Fruit fly (Drosophila melanogaster): ENCODE results near the gene SmydA-8.

SmydA-8 gene

dm6 chrX:2166129-2166528, 47.5 kb downstream of the SmydA-8 start (continued):
- TF ChIP-seq CG31388 (GFP tag; optimal IDR thresholded peaks at IDR 0.05), result no peak
- no peak for TF ChIP-seq onecut (GFP tag; IDR thresholded peaks at IDR 0.05)
- no peak for TF ChIP-seq CG11085 (GFP tag; IDR thresholded peaks at IDR 0.05)
- TF ChIP-seq usp (GFP tag; optimal IDR thresholded peaks at IDR 0.05), result no peak
- TF ChIP-seq CG3847 (GFP tag; IDR thresholded peaks at IDR 0.05), result no peak
- TF ChIP-seq CG12071 (GFP tag; optimal IDR thresholded peaks at IDR 0.05), result peak; percentile 32
- TF ChIP-seq fru (optimal IDR thresholded peaks at IDR 0.05), result no peak
- no peak for TF ChIP-seq CG34376 (GFP tag; optimal IDR thresholded peaks at IDR 0.05)
- TF ChIP-seq Abd-B (GFP tag; optimal IDR thresholded peaks at IDR 0.05), result no peak
- no peak for TF ChIP-seq vnd (GFP tag; IDR thresholded peaks at IDR 0.05; ENCODE audit: partially characterized antibody)
- no peak for TF ChIP-seq Fer2 (tag; optimal IDR thresholded peaks at IDR 0.05)
- TF ChIP-seq CG7745 (tag; optimal IDR thresholded peaks at IDR 0.05), result no peak
- TF ChIP-seq Antp (GFP tag; optimal IDR thresholded peaks at IDR 0.05), result no peak
- no peak for TF ChIP-seq Sry-δ (GFP tag; optimal IDR thresholded peaks at IDR 0.05)
- no peak for TF ChIP-seq tup (GFP tag; optimal IDR thresholded peaks at IDR 0.05)
- no peak for TF ChIP-seq cas (GFP tag; IDR thresholded peaks at IDR 0.05)
- TF ChIP-seq CG1233 (GFP tag; optimal IDR thresholded peaks at IDR 0.05), result no peak
- no peak for TF ChIP-seq YL-1 (GFP tag; optimal IDR thresholded peaks at IDR 0.05)
- TF ChIP-seq Sry-β (GFP tag; optimal IDR thresholded peaks at IDR 0.05), result no peak
- no peak for TF ChIP-seq CG4707 (GFP tag; optimal IDR thresholded peaks at IDR 0.05)
- TF ChIP-seq en (GFP tag; optimal IDR thresholded peaks at IDR 0.05), result no peak
- no peak for TF ChIP-seq Sin3A (optimal IDR thresholded peaks at IDR 0.05)
- TF ChIP-seq CG8359 (GFP tag; optimal IDR thresholded peaks at IDR 0.05; ENCODE audit: borderline replicate concordance), result no peak
- no peak for TF ChIP-seq h (optimal IDR thresholded peaks at IDR 0.05)
- no peak for TF ChIP-seq jigr1 (GFP tag; IDR thresholded peaks at IDR 0.05)
- peak; percentile 14 for TF ChIP-seq CG12659 (GFP tag; optimal IDR thresholded peaks at IDR 0.05)
- peak; percentile 35; the same call in 1 of the 2 replicates for TF ChIP-seq ttk (GFP tag; IDR thresholded peaks at IDR 0.05)
- TF ChIP-seq CG8765 (GFP tag; IDR thresholded peaks at IDR 0.05), result no peak
- no peak for TF ChIP-seq unc-4 (GFP tag; IDR thresholded peaks at IDR 0.05; ENCODE audit: partially characterized antibody)
- TF ChIP-seq Dbx (GFP tag; IDR thresholded peaks at IDR 0.05), result no peak
- TF ChIP-seq CG16813 (GFP tag; IDR thresholded peaks at IDR 0.05; ENCODE audit: partially characterized antibody), result no peak
- TF ChIP-seq CG15514 (GFP tag; optimal IDR thresholded peaks at IDR 0.05), result no peak
- TF ChIP-seq Max (GFP tag; optimal IDR thresholded peaks at IDR 0.05), result no peak
- no peak for TF ChIP-seq Usf (GFP tag; optimal IDR thresholded peaks at IDR 0.05)
- TF ChIP-seq tap (tag; optimal IDR thresholded peaks at IDR 0.05), result peak; percentile 18
- TF ChIP-seq CG10147 (GFP tag; optimal IDR thresholded peaks at IDR 0.05), result no peak
- TF ChIP-seq vfl (GFP tag; optimal IDR thresholded peaks at IDR 0.05), result no peak
- no peak for TF ChIP-seq CG9727 (GFP tag; optimal IDR thresholded peaks at IDR 0.05)
- TF ChIP-seq CG10431 (GFP tag; optimal IDR thresholded peaks at IDR 0.05), result no peak
- no peak for TF ChIP-seq CG1647 (GFP tag; optimal IDR thresholded peaks at IDR 0.05)
- TF ChIP-seq Spps (tag; optimal IDR thresholded peaks at IDR 0.05), result no peak
- TF ChIP-seq Doc3 (GFP tag; IDR thresholded peaks at IDR 0.05; ENCODE audit: partially characterized antibody), result no peak
- 0 out of 2 replicates have a peak, but pooled peaks have one; percentile 10 for TF ChIP-seq seq (GFP tag; IDR thresholded peaks at IDR 0.05)
- no peak for TF ChIP-seq inv (GFP tag; IDR thresholded peaks at IDR 0.05; ENCODE audit: partially characterized antibody)
- no peak for TF ChIP-seq CG15073 (GFP tag; optimal IDR thresholded peaks at IDR 0.05)
- TF ChIP-seq hth (optimal IDR thresholded peaks at IDR 0.05), result no peak
- TF ChIP-seq CG9609 (GFP tag; optimal IDR thresholded peaks at IDR 0.05), result no peak
- peak; percentile 38 for TF ChIP-seq CG13424 (tag; optimal IDR thresholded peaks at IDR 0.05)
- no peak for TF ChIP-seq Dfd (GFP tag; optimal IDR thresholded peaks at IDR 0.05)
- no peak for TF ChIP-seq Kr (GFP tag; optimal IDR thresholded peaks at IDR 0.05)
- no peak for TF ChIP-seq MTF-1 (GFP tag; optimal IDR thresholded peaks at IDR 0.05; ENCODE audit: borderline replicate concordance)
- no peak for TF ChIP-seq tx (GFP tag; optimal IDR thresholded peaks at IDR 0.05)
- TF ChIP-seq CG12769 (tag; optimal IDR thresholded peaks at IDR 0.05), result peak; percentile 55
